Fruit fly (Drosophila melanogaster): Measurements from ENCODE around the gene Pak.
A peak's percentile ranks its signal among the peaks of the same experiment; 100 is the strongest.

Pak gene

dm6 chr3R:6402522-6403171, 52.0 kb downstream of the Pak start:
- TF ChIP-seq Dif (GFP tag; optimal IDR thresholded peaks at IDR 0.05; ENCODE audit: partially characterized antibody) (peak; percentile 43), foxo (GFP tag; optimal IDR thresholded peaks at IDR 0.05) (peak in 1 of 2 experiments; percentile 10), rgr (GFP tag; optimal IDR thresholded peaks at IDR 0.05) (no peak), CrebA (GFP tag; optimal IDR thresholded peaks at IDR 0.05; ENCODE audit: borderline replicate concordance) (no peak), tai (GFP tag; optimal IDR thresholded peaks at IDR 0.05) (no peak), h (GFP tag; optimal IDR thresholded peaks at IDR 0.05) (peak; percentile 76), brk (GFP tag; optimal IDR thresholded peaks at IDR 0.05) (no peak), psq (GFP tag; optimal IDR thresholded peaks at IDR 0.05) (peak; percentile 48), dsf (GFP tag; optimal IDR thresholded peaks at IDR 0.05; ENCODE audit: borderline replicate concordance) (no peak), Rel (GFP tag; optimal IDR thresholded peaks at IDR 0.05) (no peak), Rel (tag; optimal IDR thresholded peaks at IDR 0.05) (peak; percentile 22)

dm6 chr3R:6403674-6404073, 53.0 kb downstream of the Pak start:
- TF ChIP-seq fru (GFP tag; optimal IDR thresholded peaks at IDR 0.05) (no peak), Rel (GFP tag; optimal IDR thresholded peaks at IDR 0.05) (no peak), Rel (tag; optimal IDR thresholded peaks at IDR 0.05) (peak; percentile 34)

DNA sequence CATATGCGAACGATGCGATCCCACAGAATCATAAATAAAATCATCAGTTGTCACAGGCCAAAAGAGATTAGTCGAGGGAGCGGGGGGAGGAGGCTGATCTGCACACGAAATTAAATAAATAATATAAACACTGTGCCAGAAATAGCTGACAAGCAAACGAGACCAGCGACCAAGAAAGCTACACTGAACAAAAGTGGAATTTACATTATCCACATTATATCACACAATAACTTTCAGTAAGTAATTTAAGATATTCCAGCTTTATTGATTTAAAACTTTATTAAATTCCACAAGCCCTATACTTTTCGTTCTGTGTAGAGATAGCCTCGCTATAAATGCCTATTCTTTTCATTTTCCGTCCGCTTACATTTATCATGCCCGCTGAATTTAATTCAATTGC, 53.5 kb downstream of the Pak start:
- TF ChIP-seq psq (GFP tag; optimal IDR thresholded peaks at IDR 0.05) (peak; percentile 59), Myc (optimal IDR thresholded peaks at IDR 0.05) (no peak), dsf (GFP tag; optimal IDR thresholded peaks at IDR 0.05; ENCODE audit: borderline replicate concordance) (peak; percentile 53), CG32264 (GFP tag; optimal IDR thresholded peaks at IDR 0.05) (peak; percentile 34), ey (GFP tag; optimal IDR thresholded peaks at IDR 0.05) (peak; percentile 84), Sp1 (GFP tag; optimal IDR thresholded peaks at IDR 0.05) (peak; percentile 45), OdsH (GFP tag; optimal IDR thresholded peaks at IDR 0.05) (peak; percentile 80), Hr83 (GFP tag; optimal IDR thresholded peaks at IDR 0.05; ENCODE audit: poor library complexity, severe bottlenecking) (no peak), Hnf4 (GFP tag; optimal IDR thresholded peaks at IDR 0.05) (peak; percentile 76), h (GFP tag; optimal IDR thresholded peaks at IDR 0.05) (peak; percentile 81), foxo (GFP tag; optimal IDR thresholded peaks at IDR 0.05) (peak in 1 of 2 experiments; percentile 77), Hr78 (GFP tag; optimal IDR thresholded peaks at IDR 0.05) (no peak), sv (GFP tag; optimal IDR thresholded peaks at IDR 0.05) (peak; percentile 75), tai (GFP tag; optimal IDR thresholded peaks at IDR 0.05) (peak; percentile 77), rgr (GFP tag; optimal IDR thresholded peaks at IDR 0.05) (peak; percentile 83), brk (GFP tag; optimal IDR thresholded peaks at IDR 0.05) (peak; percentile 60), N (GFP tag; optimal IDR thresholded peaks at IDR 0.05) (no peak), Jra (GFP tag; optimal IDR thresholded peaks at IDR 0.05) (peak; percentile 69), pan (optimal IDR thresholded peaks at IDR 0.05) (no peak), HLH106 (tag; optimal IDR thresholded peaks at IDR 0.05) (peak; percentile 66), dmrt93B (GFP tag; optimal IDR thresholded peaks at IDR 0.05) (peak; percentile 60), usp (GFP tag; optimal IDR thresholded peaks at IDR 0.05) (no peak), sage (GFP tag; optimal IDR thresholded peaks at IDR 0.05) (no peak), woc (GFP tag; optimal IDR thresholded peaks at IDR 0.05) (peak; percentile 38), fru (GFP tag; optimal IDR thresholded peaks at IDR 0.05) (peak; percentile 79), br (GFP tag; optimal IDR thresholded peaks at IDR 0.05) (peak; percentile 77)

DNA sequence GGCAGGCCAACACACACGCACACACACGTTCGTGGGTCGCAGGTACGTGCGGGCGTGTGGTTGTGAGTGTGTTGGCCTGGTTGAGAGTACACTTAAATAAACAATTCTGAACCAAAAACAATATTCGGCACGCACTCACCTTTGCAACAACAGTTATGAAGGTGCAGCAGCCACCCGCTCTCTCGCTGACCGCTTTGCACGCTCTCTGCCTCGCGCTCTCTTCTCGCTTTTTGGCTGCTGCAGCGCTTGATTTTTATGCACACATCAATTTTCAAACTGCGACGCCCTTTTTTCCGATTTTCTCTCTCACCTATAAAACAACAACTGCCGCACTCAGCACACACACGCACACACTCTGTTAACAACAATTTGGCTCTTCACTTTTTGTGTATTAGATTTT, 54.5 kb downstream of the Pak start:
- TF ChIP-seq pan (optimal IDR thresholded peaks at IDR 0.05) (no peak), Hr83 (GFP tag; optimal IDR thresholded peaks at IDR 0.05; ENCODE audit: poor library complexity, severe bottlenecking) (peak; percentile 47), CrebA (GFP tag; optimal IDR thresholded peaks at IDR 0.05; ENCODE audit: borderline replicate concordance) (no peak), CG32264 (GFP tag; optimal IDR thresholded peaks at IDR 0.05) (no peak), psq (GFP tag; optimal IDR thresholded peaks at IDR 0.05) (no peak), dl (GFP tag; optimal IDR thresholded peaks at IDR 0.05; ENCODE audit: insufficient read depth in 1 of 2, partially characterized antibody in 2 of 2) (peak in 1 of 2 experiments; percentile 63), dsf (GFP tag; optimal IDR thresholded peaks at IDR 0.05; ENCODE audit: borderline replicate concordance) (no peak), Dif (GFP tag; optimal IDR thresholded peaks at IDR 0.05; ENCODE audit: partially characterized antibody) (peak; percentile 53), foxo (GFP tag; optimal IDR thresholded peaks at IDR 0.05) (peak in 1 of 2 experiments; percentile 31), ey (GFP tag; optimal IDR thresholded peaks at IDR 0.05) (no peak), CG9705 (GFP tag; optimal IDR thresholded peaks at IDR 0.05) (peak; percentile 5), woc (GFP tag; optimal IDR thresholded peaks at IDR 0.05) (peak; percentile 36)
